Fruit fly (Drosophila melanogaster) whole organism, pupa: ENCODE data around the gene CG33947.

Source experiments
- CG10348 ChIP-seq: fragments of 200-800 bp; sonication (Bioruptor generic); IDR thresholded peaks from 2 replicates; pipeline ENCODE4 v1.3.6; 2022; ENCODE audit warnings: missing biosample characterization, missing genetic modification characterization
- CG12605 ChIP-seq: fragments of 200-800 bp; sonication (Bioruptor generic); IDR thresholded peaks from 2 replicates; pipeline ENCODE4 v1.3.6; 2022; ENCODE audit warnings: missing biosample characterization, missing genetic modification characterization
- CG13204 ChIP-seq: fragments of 200-800 bp; sonication (Bioruptor generic); optimal IDR thresholded peaks from 2 replicates; lab custom pipeline; 2018; ENCODE audit warnings: missing biosample characterization, mild to moderate bottlenecking, missing genetic modification characterization, moderate library complexity
- CG14655 ChIP-seq: fragments of 200-800 bp; sonication (Bioruptor generic); optimal IDR thresholded peaks from 3 replicates; lab custom pipeline; 2017; ENCODE audit warnings: mild to moderate bottlenecking, missing biosample characterization, missing genetic modification reagents, missing genetic modification characterization
- CG15710 ChIP-seq: fragments of 200-800 bp; sonication (Bioruptor generic); optimal IDR thresholded peaks from 2 replicates; lab custom pipeline; 2018; ENCODE audit warnings: missing biosample characterization, mild to moderate bottlenecking, missing genetic modification characterization, moderate library complexity
- CG17806 ChIP-seq: fragments of 200-800 bp; sonication (Bioruptor generic); optimal IDR thresholded peaks from 2 replicates; lab custom pipeline; 2018; ENCODE audit warnings: missing biosample characterization, mild to moderate bottlenecking, missing genetic modification characterization, moderate library complexity
- CG32121 ChIP-seq: fragments of 200-800 bp; sonication (Bioruptor generic); IDR thresholded peaks from 2 replicates; pipeline ENCODE4 v1.3.6; 2022; ENCODE audit warnings: missing biosample characterization, missing genetic modification characterization
- CG34367 ChIP-seq: fragments of 200-800 bp; sonication (Bioruptor generic); optimal IDR thresholded peaks from 2 replicates; lab custom pipeline; 2018; ENCODE audit warnings: missing biosample characterization, mild to moderate bottlenecking, missing genetic modification characterization
- CG4496 ChIP-seq: fragments of 200-800 bp; sonication (Bioruptor generic); IDR thresholded peaks from 3 replicates; pipeline ENCODE4 v1.3.6; 2022; ENCODE audit warnings: missing biosample characterization, missing genetic modification characterization
- CG8159 ChIP-seq: fragments of 200-800 bp; sonication (Bioruptor generic); optimal IDR thresholded peaks from 3 replicates; lab custom pipeline; 2018; ENCODE audit warnings: missing biosample characterization, mild to moderate bottlenecking, missing genetic modification characterization, moderate library complexity
- CG8301 ChIP-seq: fragments of 200-800 bp; sonication (Bioruptor generic); optimal IDR thresholded peaks from 2 replicates; lab custom pipeline; 2018; ENCODE audit warnings: missing biosample characterization, mild to moderate bottlenecking, missing genetic modification characterization
- CG9948 ChIP-seq: fragments of 200-800 bp; sonication (Bioruptor generic); optimal IDR thresholded peaks from 2 replicates; lab custom pipeline; 2018; ENCODE audit warnings: missing biosample characterization, mild to moderate bottlenecking, missing genetic modification characterization, moderate library complexity
- D1 ChIP-seq: fragments of 200-800 bp; sonication (Bioruptor generic); optimal IDR thresholded peaks from 2 replicates; lab custom pipeline; 2018; ENCODE audit warnings: missing biosample characterization, mild to moderate bottlenecking, missing genetic modification characterization, moderate library complexity
- EcR ChIP-seq: fragments of 200-800 bp; sonication (Bioruptor generic); optimal IDR thresholded peaks from 3 replicates; lab custom pipeline; 2019; ENCODE audit warnings: missing biosample characterization, missing genetic modification characterization, mild to moderate bottlenecking, moderate library complexity, missing genetic modification reagents
- Ets98B ChIP-seq: fragments of 200-800 bp; sonication (Bioruptor generic); IDR thresholded peaks from 2 replicates; pipeline ENCODE4 v1.3.6; 2022; ENCODE audit warnings: missing biosample characterization, missing genetic modification characterization
- Pif1A ChIP-seq: fragments of 200-800 bp; sonication (Bioruptor generic); optimal IDR thresholded peaks from 3 replicates; lab custom pipeline; 2016; ENCODE audit warnings: missing biosample characterization, missing genetic modification characterization
- Pif1B ChIP-seq: fragments of 200-800 bp; sonication (Bioruptor generic); optimal IDR thresholded peaks from 3 replicates; lab custom pipeline; 2016; ENCODE audit warnings: missing biosample characterization, missing genetic modification characterization
- Snoo ChIP-seq: fragments of 200-800 bp; sonication (Bioruptor generic); optimal IDR thresholded peaks from 3 replicates; lab custom pipeline; 2017; ENCODE audit warnings: missing biosample characterization, mild to moderate bottlenecking, missing genetic modification characterization, inconsistent platforms
- fd96Ca ChIP-seq: fragments of 200-800 bp; sonication (Bioruptor generic); IDR thresholded peaks from 3 replicates; pipeline ENCODE4 v1.3.6; 2022; ENCODE audit warnings: missing biosample characterization, missing genetic modification characterization
- gl ChIP-seq: fragments of 200-800 bp; sonication (Bioruptor generic); optimal IDR thresholded peaks from 2 replicates; lab custom pipeline; 2018; ENCODE audit warnings: missing biosample characterization, mild to moderate bottlenecking, missing genetic modification characterization
- rn ChIP-seq: fragments of 200-800 bp; sonication (Bioruptor generic); IDR thresholded peaks from 2 replicates; pipeline ENCODE4 v1.3.6; 2022; ENCODE audit warnings: missing biosample characterization, missing genetic modification characterization

Gene CG33947

DNA sequence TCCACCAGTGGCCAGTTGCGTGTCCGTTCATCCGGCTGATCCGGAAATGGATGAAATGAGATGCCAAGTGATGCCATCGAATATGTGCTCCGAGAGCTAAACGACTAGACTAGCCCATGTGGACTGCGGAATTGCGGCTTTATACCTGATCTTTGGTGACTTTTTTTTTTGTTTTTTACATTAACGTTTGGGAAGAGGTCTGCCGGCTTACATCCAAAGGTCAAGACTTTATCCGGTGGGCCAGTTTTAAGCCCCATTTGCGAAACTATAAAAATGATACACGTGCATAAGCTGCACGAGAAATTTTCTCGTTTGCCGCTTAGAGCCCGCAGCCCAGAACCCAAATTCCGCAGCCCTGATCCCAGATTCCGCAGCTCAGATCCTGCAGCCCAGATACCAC is 6.6 kb downstream of the CG33947 start, which contains the start of gene Elo68alpha:
Gene Elo68alpha (minus strand): TSS at position 101 of the 400 bp plus-strand sequence.
- TF ChIP-seq CG13204 (GFP tag; lab: Kevin White, UChicago) (no peak), EcR (GFP tag; lab: Kevin White, UChicago) (no peak), CG8159 (tag; lab: Kevin White, UChicago) (no peak), D1 (no peak), rn (GFP tag; lab: Robert Waterston, UW) (no peak), Pif1A (GFP tag; lab: Kevin White, UChicago) (no peak), CG32121 (no peak), CG15710 (tag; lab: Kevin White, UChicago) (no peak), Snoo (tag; lab: Kevin White, UChicago) (no peak), CG4496 (GFP tag; lab: Robert Waterston, UW) (no peak), fd96Ca (GFP tag; lab: Robert Waterston, UW) (no peak), Ets98B (GFP tag; lab: Robert Waterston, UW) (no peak), CG10348 (GFP tag; lab: Robert Waterston, UW) (no peak), CG17806 (no peak), Pif1B (GFP tag; lab: Kevin White, UChicago) (no peak), CG12605 (GFP tag; lab: Robert Waterston, UW) (no peak)

DNA sequence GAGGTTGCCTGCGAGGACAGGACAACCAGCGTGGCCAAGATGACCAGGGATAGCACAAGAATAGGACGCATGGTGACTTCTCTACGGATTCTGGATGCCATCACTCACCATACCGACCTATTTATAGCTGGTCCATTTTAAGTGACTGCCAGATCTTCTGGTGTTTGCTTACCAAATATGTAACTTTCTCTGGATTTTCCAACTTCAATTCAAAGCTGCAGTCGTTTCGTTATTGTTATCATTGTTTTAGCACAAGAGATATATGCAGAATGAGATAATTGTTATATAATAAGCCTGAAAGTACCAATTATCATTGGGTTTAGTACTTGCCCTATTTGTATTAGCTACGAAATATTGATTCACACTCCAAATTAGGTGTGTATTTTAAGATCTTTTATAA is 7.5 kb downstream of the CG33947 start, which contains the start of gene CG32071:
Gene CG32071 (minus strand): TSS at position 101 of the 400 bp plus-strand sequence.
- TF ChIP-seq CG8159 (tag; lab: Kevin White, UChicago) = no peak

DNA sequence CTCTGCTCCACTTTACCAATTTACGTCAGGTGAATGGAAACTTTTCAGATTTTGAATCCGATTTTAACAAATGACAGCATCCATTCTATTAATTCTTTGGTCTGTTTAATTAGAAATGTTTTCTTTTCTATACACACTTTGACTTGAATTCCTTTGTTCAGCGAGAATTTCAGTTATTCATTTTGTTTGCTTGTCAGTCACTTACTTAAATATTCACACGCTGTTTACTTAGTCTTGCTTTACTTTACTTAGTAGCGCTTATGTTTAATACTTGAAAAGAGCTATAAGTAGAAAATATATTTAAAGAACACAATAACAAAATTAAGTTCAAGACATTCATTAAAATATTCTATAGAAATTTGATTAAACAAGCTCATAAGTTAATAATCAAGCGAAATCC is 11.1 kb downstream of the CG33947 start, which contains the start of gene CG32073:
Gene CG32073 (minus strand): TSS at position 151 of the 400 bp plus-strand sequence.
- no peak for TF ChIP-seq CG9948 (tag; lab: Kevin White, UChicago)
- TF ChIP-seq fd96Ca (GFP tag; lab: Robert Waterston, UW) = no peak
- no peak for TF ChIP-seq CG8301 (tag; lab: Kevin White, UChicago)
- no peak for TF ChIP-seq Pif1A (GFP tag; lab: Kevin White, UChicago)
- TF ChIP-seq CG32121 = no peak
- no peak for TF ChIP-seq CG15710 (tag; lab: Kevin White, UChicago)
- TF ChIP-seq Snoo (tag; lab: Kevin White, UChicago) = no peak
- TF ChIP-seq CG17806 = no peak
- no peak for TF ChIP-seq Ets98B (GFP tag; lab: Robert Waterston, UW)
- no peak for TF ChIP-seq gl (tag; lab: Kevin White, UChicago)
- TF ChIP-seq CG34367 (tag; lab: Kevin White, UChicago) = no peak
- no peak for TF ChIP-seq CG4496 (GFP tag; lab: Robert Waterston, UW)
- TF ChIP-seq D1 = no peak
- no peak for TF ChIP-seq EcR (GFP tag; lab: Kevin White, UChicago)
- TF ChIP-seq rn (GFP tag; lab: Robert Waterston, UW) = no peak
- TF ChIP-seq CG14655 = no peak
- no peak for TF ChIP-seq CG12605 (GFP tag; lab: Robert Waterston, UW)
- no peak for TF ChIP-seq CG10348 (GFP tag; lab: Robert Waterston, UW)
- TF ChIP-seq Pif1B (GFP tag; lab: Kevin White, UChicago) = no peak
- TF ChIP-seq CG13204 (GFP tag; lab: Kevin White, UChicago) = no peak
- TF ChIP-seq, all 21 proteins: peak for 0

DNA sequence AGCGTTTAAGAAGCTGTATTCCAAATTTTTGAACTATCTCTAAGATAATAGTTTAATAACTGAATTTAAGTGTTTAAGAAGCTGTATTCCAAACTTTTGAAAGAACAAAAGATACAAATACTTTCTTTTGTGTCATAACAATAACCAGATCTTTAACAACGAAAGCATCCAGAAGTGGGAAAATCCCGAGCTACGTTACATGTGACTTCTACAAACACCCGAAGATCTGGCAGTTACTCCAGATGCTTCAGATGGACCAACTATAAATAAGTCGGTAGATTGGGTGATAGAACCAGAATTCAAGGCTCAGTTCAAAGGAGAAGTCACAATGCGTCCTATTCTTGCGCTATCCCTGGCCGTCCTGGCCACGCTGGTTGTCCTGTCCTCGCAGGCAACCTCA is 11.6 kb downstream of the CG33947 start, which contains the start of gene CG12522:
Gene CG12522 (plus strand): TSS at position 301 of the 400 bp plus-strand sequence.
- TF ChIP-seq CG9948 (tag; lab: Kevin White, UChicago) (no peak), CG32121 (no peak), D1 (no peak), rn (GFP tag; lab: Robert Waterston, UW) (no peak)

DNA sequence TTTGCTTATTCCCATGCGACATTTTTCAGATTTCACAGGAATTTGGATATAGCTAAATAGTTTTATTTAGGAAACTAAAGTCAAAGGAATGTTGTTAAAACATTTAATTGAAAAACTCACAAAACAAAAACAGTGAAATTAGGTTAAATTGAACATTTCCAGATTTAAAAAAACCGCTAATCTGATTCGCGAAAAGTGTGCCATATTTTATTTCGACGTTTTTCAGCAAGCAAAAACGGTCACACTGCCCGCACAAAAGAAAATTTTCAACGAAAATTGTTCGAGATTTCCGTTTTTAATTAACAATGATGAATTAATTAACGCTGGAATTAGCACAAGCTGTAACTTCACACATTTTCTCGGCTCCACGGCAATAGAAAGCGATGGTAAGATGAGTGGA is 13.2 kb downstream of the CG33947 start, which contains the start of the genes CG34012 and emei:
Gene CG34012 (minus strand): TSS at position 52 of the 400 bp plus-strand sequence.
Gene emei (plus strand): TSS at position 237 of the 400 bp plus-strand sequence.
- TF ChIP-seq CG14655 (no peak), CG13204 (GFP tag; lab: Kevin White, UChicago) (no peak), D1 (no peak), CG15710 (tag; lab: Kevin White, UChicago) (no peak), CG17806 (no peak), CG12605 (GFP tag; lab: Robert Waterston, UW) (no peak), Pif1B (GFP tag; lab: Kevin White, UChicago) (no peak), gl (tag; lab: Kevin White, UChicago) (no peak)

DNA sequence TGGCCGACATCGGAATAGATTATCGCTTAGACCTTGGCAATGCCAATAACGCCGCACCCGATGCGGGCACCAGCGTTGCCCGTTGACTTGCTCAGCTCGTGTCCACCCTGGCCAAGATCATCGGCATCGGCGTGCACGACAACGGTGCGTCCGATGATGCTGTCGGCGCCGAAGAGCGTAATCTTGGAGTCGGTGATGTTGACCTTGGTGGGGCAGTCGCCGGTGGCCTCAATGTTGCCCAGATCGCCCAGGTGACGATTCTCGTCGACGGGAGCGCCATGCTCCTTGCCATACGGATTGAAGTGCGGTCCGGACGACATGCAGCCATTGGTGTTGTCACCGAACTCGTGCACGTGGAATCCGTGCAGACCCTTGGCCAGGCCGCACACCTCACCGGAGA is 16.1 kb downstream of the CG33947 start:
- peak; percentile 46; the same call in 1 of the 2 replicates for TF ChIP-seq rn (GFP tag; lab: Robert Waterston, UW)
- no peak for TF ChIP-seq EcR (GFP tag; lab: Kevin White, UChicago)
